Worm (Caenorhabditis elegans): ENCODE data around the gene mtre-1.
A peak's percentile ranks its signal among the peaks of the same experiment; 100 is the strongest.

The mtre-1 gene

DNA sequence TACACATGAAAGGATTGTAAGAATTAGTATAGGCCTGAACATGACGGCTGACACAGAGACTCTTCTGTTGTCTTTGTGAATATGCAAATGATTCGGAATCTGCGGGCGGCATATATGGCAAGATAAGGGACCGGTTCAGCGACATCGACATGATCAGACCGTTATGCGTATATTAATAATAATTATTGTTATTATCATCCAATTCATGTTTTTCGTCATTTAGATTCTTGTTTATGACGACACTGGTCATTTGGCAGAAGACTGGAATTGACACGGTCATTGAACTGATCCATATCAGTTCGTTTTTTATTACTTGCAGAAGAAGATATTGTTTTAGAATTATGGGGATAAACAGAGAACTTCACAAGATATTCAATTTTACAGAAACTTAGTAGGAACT, at the start of gene mtre-1:
TSS of gene mtre-1 (minus strand) at position 101 of the 400 bp plus-strand sequence.
- TF ChIP-seq pes-1 (GFP tag; IDR thresholded peaks at IDR 0.05) (no peak), hmbx-1 (tag; optimal IDR thresholded peaks at IDR 0.05) (no peak), tbx-11 (GFP tag; IDR thresholded peaks at IDR 0.05) (no peak), sea-1 (GFP tag; conservative IDR thresholded peaks at IDR 0.05) (no peak), ets-7 (tag; optimal IDR thresholded peaks at IDR 0.05) (no peak), B0310.2 (tag; optimal IDR thresholded peaks at IDR 0.05) (no peak), aly-1 (tag; optimal IDR thresholded peaks at IDR 0.05) (no peak), ama-1 (optimal IDR thresholded peaks at IDR 0.05) (no peak), flt-1 (GFP tag; IDR thresholded peaks at IDR 0.05) (no peak), hmg-4 (GFP tag; optimal IDR thresholded peaks at IDR 0.05) (no peak), ceh-36 (tag; optimal IDR thresholded peaks at IDR 0.05) (no peak), tra-4 (tag; optimal IDR thresholded peaks at IDR 0.05) (no peak), scrt-1 (GFP tag; IDR thresholded peaks at IDR 0.05) (no peak), hnd-1 (tag; optimal IDR thresholded peaks at IDR 0.05) (no peak), ceh-13 (GFP tag; optimal IDR thresholded peaks at IDR 0.05) (no peak), F13C5.2 (tag; optimal IDR thresholded peaks at IDR 0.05) (no peak), tbx-37 (GFP tag; conservative IDR thresholded peaks at IDR 0.05) (no peak)

DNA sequence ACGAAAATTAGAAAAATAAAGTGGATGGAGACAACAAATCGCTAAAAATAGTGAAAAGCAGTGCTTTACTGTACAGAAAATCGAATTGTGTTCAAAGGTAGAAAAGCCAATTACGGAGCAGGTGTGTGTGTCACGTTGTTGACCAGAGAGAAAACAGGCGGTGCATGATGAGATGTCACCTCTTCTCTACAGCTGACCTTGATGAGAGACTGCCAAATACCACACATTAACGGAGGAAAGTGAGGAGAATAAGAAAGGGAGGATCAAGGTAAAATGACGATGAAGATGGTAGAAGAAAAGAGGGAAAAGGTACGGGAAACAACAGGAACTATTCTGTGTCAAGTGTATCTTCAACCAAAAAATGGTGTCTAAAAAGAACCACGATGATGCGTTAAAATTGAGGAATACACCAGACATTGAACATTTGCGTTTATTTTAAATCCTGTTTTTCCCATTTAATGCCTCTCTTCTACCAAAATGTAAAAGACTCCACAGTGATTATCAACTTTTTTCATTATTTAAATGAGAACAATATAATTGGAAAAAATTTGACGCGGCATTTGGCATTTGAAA, 48.9 kb upstream of the mtre-1 start:
- no peak for TF ChIP-seq ceh-36 (tag; optimal IDR thresholded peaks at IDR 0.05)
- no peak for TF ChIP-seq flt-1 (GFP tag; IDR thresholded peaks at IDR 0.05)
- no peak for TF ChIP-seq F13C5.2 (tag; optimal IDR thresholded peaks at IDR 0.05)
- TF ChIP-seq aly-1 (tag; optimal IDR thresholded peaks at IDR 0.05) = no peak
- TF ChIP-seq B0310.2 (tag; optimal IDR thresholded peaks at IDR 0.05) = no peak
- TF ChIP-seq tbx-11 (GFP tag; IDR thresholded peaks at IDR 0.05) = no peak
- TF ChIP-seq sea-1 (GFP tag; conservative IDR thresholded peaks at IDR 0.05) = no peak
- TF ChIP-seq ama-1 (optimal IDR thresholded peaks at IDR 0.05) = no peak
- TF ChIP-seq hmbx-1 (tag; optimal IDR thresholded peaks at IDR 0.05) = no peak
- TF ChIP-seq hmg-4 (GFP tag; optimal IDR thresholded peaks at IDR 0.05) = no peak
- no peak for TF ChIP-seq ceh-13 (GFP tag; optimal IDR thresholded peaks at IDR 0.05)

DNA sequence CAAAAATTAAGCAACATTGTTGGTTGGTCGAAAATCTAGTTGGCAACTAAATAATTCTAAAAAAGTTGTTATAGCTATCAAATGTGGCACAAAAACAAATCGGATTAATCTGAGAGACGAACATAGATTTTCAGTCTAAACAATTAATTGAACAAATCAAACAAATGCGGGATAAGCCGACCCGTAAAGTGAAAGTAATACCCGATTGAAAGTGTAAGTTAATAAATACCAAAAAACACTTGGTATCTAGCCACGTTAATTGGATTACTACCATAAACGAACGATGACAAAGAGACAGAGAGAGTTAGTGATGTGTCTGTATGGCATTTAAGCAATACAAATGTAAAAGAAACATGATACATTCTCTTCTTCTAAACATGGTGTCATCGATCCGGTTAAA, 43.5 kb upstream of the mtre-1 start:
- TF ChIP-seq aly-1 (tag; optimal IDR thresholded peaks at IDR 0.05) (no peak), ets-7 (tag; optimal IDR thresholded peaks at IDR 0.05) (no peak), ama-1 (optimal IDR thresholded peaks at IDR 0.05) (no peak), pes-1 (GFP tag; IDR thresholded peaks at IDR 0.05) (no peak), hmg-4 (GFP tag; optimal IDR thresholded peaks at IDR 0.05) (no peak)

DNA sequence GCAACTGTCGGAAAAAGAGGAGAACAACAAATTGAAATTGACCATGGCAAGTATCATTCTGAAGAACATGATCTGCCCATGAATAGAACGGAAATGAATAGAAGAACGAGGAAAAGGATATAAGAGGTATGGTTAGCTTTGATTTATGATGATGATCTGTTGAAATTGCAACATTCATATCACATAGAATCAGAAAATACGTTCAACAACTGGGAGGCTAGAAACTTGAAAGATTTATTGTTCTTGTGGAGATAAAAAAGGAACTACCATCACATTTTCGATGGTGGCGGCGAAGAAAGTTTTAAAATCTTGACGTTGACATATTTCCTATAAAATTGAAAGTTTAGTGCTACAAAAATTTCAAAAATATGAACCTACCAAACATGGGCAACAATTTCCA, 42.9 kb upstream of the mtre-1 start:
- TF ChIP-seq B0310.2 (tag; optimal IDR thresholded peaks at IDR 0.05) (no peak), tbx-11 (GFP tag; IDR thresholded peaks at IDR 0.05) (no peak), F13C5.2 (tag; optimal IDR thresholded peaks at IDR 0.05) (no peak), aly-1 (tag; optimal IDR thresholded peaks at IDR 0.05) (no peak), ets-7 (tag; optimal IDR thresholded peaks at IDR 0.05) (no peak), tbx-37 (GFP tag; conservative IDR thresholded peaks at IDR 0.05) (no peak), scrt-1 (GFP tag; IDR thresholded peaks at IDR 0.05) (no peak), pes-1 (GFP tag; IDR thresholded peaks at IDR 0.05) (no peak), tra-4 (tag; optimal IDR thresholded peaks at IDR 0.05) (no peak), ama-1 (optimal IDR thresholded peaks at IDR 0.05) (no peak), ceh-36 (tag; optimal IDR thresholded peaks at IDR 0.05) (no peak), hnd-1 (tag; optimal IDR thresholded peaks at IDR 0.05) (no peak), sea-1 (GFP tag; conservative IDR thresholded peaks at IDR 0.05) (no peak), flt-1 (GFP tag; IDR thresholded peaks at IDR 0.05) (no peak), ceh-13 (GFP tag; optimal IDR thresholded peaks at IDR 0.05) (no peak), hmg-4 (GFP tag; optimal IDR thresholded peaks at IDR 0.05) (no peak), hmbx-1 (tag; optimal IDR thresholded peaks at IDR 0.05) (no peak)

DNA sequence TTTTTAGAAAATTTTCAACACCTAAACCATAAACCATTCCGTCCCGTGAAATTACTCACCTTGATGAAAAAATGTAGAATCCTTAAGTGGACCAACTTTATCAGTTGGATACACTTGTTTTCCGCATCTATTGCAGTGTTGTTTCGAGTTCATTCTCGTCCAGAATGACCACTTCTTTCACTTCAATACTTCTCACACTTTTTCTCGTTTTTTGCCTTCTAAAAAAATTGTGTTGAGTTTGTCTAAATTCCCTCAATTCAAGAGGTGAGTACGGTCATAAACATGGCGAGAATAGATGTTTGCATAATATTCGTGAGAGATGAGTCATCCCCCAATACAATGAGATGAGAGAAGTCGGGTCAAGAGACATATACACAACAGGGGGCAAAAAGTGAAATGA, 42.2 kb upstream of the mtre-1 start, which contains the start of gene ltd-1:
TSS of gene ltd-1 (minus strand) at position 218 of the 400 bp plus-strand sequence.
- TF ChIP-seq sea-1 (GFP tag; conservative IDR thresholded peaks at IDR 0.05) (no peak), F13C5.2 (tag; optimal IDR thresholded peaks at IDR 0.05) (no peak), hmg-4 (GFP tag; optimal IDR thresholded peaks at IDR 0.05) (no peak), tbx-37 (GFP tag; conservative IDR thresholded peaks at IDR 0.05) (no peak), tbx-11 (GFP tag; IDR thresholded peaks at IDR 0.05) (no peak), aly-1 (tag; optimal IDR thresholded peaks at IDR 0.05) (no peak)

DNA sequence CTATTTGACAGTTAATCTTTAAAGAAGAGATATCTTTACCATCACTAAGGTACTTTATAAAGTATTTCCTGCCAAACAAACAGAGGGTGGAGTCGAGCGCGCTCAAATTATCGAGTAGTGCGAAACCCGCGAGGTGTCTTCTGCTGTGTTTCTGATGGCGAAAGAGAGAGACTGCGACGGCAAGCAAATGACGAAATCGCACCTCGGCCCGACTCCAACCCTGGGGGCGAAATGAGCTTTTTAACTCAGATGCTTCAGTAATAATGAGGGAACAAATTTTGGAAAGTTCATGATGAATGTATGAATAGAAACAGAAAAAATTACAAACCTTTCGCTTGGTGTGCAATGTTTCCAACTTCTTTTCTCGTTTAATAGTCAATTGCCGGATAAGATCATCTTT, 41.2 kb upstream of the mtre-1 start:
- TF ChIP-seq hmbx-1 (tag; optimal IDR thresholded peaks at IDR 0.05) = no peak
- no peak for TF ChIP-seq pes-1 (GFP tag; IDR thresholded peaks at IDR 0.05)
- peak; percentile 20 for TF ChIP-seq hmg-4 (GFP tag; optimal IDR thresholded peaks at IDR 0.05)
- TF ChIP-seq tbx-11 (GFP tag; IDR thresholded peaks at IDR 0.05) = no peak
- TF ChIP-seq ama-1 (optimal IDR thresholded peaks at IDR 0.05) = peak; percentile 66

DNA sequence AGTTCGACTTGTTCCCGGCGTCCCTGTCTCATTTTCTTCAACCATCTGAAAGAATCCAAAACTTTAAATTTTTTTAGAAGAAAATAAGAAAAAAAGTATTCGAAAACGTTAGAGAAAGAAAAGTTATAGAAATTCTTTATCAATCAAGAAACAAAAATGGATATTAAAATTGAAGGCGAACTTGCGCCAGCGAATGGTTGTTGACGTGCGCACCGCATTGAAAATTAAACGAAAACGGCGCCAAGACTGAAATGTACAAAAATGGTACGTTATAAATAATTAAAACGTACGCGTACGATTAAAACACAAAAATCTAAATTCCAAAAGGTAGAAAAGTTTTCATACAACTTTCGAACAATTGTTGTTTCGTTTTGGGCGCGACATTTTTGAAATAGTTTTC, 36.4 kb upstream of the mtre-1 start, which contains the start of gene K02C4.3:
TSS of gene K02C4.3 (minus strand) at position 51 of the 400 bp plus-strand sequence.
- TF ChIP-seq hmbx-1 (tag; optimal IDR thresholded peaks at IDR 0.05) (no peak), B0310.2 (tag; optimal IDR thresholded peaks at IDR 0.05) (no peak), hnd-1 (tag; optimal IDR thresholded peaks at IDR 0.05) (no peak), tbx-11 (GFP tag; IDR thresholded peaks at IDR 0.05) (no peak), tbx-37 (GFP tag; conservative IDR thresholded peaks at IDR 0.05) (no peak), F13C5.2 (tag; optimal IDR thresholded peaks at IDR 0.05) (no peak), ceh-13 (GFP tag; optimal IDR thresholded peaks at IDR 0.05) (no peak), scrt-1 (GFP tag; IDR thresholded peaks at IDR 0.05) (no peak), sea-1 (GFP tag; conservative IDR thresholded peaks at IDR 0.05) (no peak), ets-7 (tag; optimal IDR thresholded peaks at IDR 0.05) (no peak), aly-1 (tag; optimal IDR thresholded peaks at IDR 0.05) (no peak), ceh-36 (tag; optimal IDR thresholded peaks at IDR 0.05) (no peak)

DNA sequence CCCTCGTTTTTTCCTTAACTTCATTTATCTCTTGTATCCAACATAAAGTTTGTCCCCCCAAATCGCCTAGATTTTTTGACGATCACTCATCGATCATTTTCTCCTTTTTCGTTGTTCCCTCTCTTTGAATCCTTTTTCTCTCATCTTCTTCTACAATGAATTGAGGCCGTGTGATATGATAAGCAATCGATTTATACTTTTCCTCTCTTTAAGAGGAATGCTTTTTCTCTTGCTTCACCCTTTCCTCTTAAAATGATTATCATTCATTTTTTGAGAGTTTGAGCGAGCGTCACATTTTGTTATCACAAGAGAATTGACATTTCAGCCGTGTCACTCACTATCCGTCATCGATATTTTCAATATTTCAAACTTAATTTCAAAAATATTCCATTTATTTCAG, 27.7 kb upstream of the mtre-1 start, which contains the start of gene K02C4.5:
TSS of gene K02C4.5 (plus strand) at position 395 of the 400 bp plus-strand sequence.
- TF ChIP-seq ama-1 (optimal IDR thresholded peaks at IDR 0.05) = no peak
- TF ChIP-seq hmg-4 (GFP tag; optimal IDR thresholded peaks at IDR 0.05) = no peak
- no peak for TF ChIP-seq pes-1 (GFP tag; IDR thresholded peaks at IDR 0.05)
- no peak for TF ChIP-seq tbx-11 (GFP tag; IDR thresholded peaks at IDR 0.05)

Measured in whole organism, early embryonic.